Fruit fly (Drosophila melanogaster) S2 (cell line): ENCODE measurements around the gene Hcs.

Experiments
- CG8478 ChIP-seq: fragments of >200 bp; optimal IDR thresholded peaks from 2 replicates; lab custom pipeline; 2018
- CTCF ChIP-seq, 2 experiments: fragments of >200 bp; optimal IDR thresholded peaks; 2 replicates each; lab custom pipeline; 2018

DNA sequence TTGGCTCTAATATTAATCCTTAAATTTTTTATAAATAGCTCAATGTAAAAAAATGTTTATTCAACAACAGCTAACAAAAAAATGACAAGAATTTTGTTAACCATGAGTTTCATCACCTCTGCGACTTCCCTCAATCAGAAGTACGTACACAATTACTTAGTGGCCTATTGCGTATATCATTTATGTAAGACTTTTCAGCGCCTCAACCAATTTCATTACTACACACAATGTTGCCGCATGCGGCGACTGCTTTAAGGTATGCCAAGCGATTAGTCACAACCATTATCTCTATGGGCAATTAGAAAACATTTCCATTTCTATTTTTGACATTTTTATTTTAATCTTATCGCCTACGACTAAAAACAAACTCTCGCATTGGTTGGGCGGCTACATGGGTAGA, 16.1 kb upstream of the Hcs start:
- no peak for TF ChIP-seq CG8478 (lab: Kevin White, UChicago)
- no peak for TF ChIP-seq CTCF (optimal IDR thresholded peaks at IDR 0.05; lab: Kevin White, UChicago)
